Worm (Caenorhabditis elegans) whole organism, L1 larva: ENCODE measurements around the gene D1086.9.

ENCODE experiments used
- Y116A8C.19 ChIP-seq: sonication (generic microtip); optimal IDR thresholded peaks from 2 replicates; lab custom pipeline; 2016; ENCODE audit warnings: missing compliant biosample characterization, missing genetic modification characterization, borderline replicate concordance
- irx-1 ChIP-seq: sonication (generic microtip); optimal IDR thresholded peaks from 2 replicates; lab custom pipeline; 2016; ENCODE audit warnings: missing genetic modification characterization, missing compliant biosample characterization
- lin-15B ChIP-seq: fragments of 150-350 bp; sonication (generic microtip); optimal IDR thresholded peaks from 3 replicates; lab custom pipeline; 2014; ENCODE audit warnings: missing biosample characterization, missing genetic modification characterization
- nhr-237 ChIP-seq: fragments of 150-350 bp; optimal IDR thresholded peaks from 2 replicates; lab custom pipeline; 2014; ENCODE audit warnings: missing biosample characterization, missing genetic modification characterization
- nhr-28 ChIP-seq: fragments of 150-350 bp; optimal IDR thresholded peaks from 2 replicates; lab custom pipeline; 2014; ENCODE audit warnings: missing biosample characterization, missing genetic modification characterization
- rnt-1 ChIP-seq: sonication (generic microtip); optimal IDR thresholded peaks from 2 replicates; lab custom pipeline; 2016; ENCODE audit warnings: mild to moderate bottlenecking, missing genetic modification characterization, moderate library complexity, missing compliant biosample characterization
- snpc-4 ChIP-seq: fragments of 150-350 bp; optimal IDR thresholded peaks from 2 replicates; lab custom pipeline; 2014; ENCODE audit warnings: missing biosample characterization, missing genetic modification characterization
- tlp-1 ChIP-seq: fragments of 150-350 bp; optimal IDR thresholded peaks from 2 replicates; lab custom pipeline; 2014; ENCODE audit warnings: missing biosample characterization, missing genetic modification characterization
- zag-1 ChIP-seq: fragments of 150-350 bp; optimal IDR thresholded peaks from 2 replicates; lab custom pipeline; 2014; ENCODE audit warnings: missing biosample characterization, missing genetic modification characterization

DNA sequence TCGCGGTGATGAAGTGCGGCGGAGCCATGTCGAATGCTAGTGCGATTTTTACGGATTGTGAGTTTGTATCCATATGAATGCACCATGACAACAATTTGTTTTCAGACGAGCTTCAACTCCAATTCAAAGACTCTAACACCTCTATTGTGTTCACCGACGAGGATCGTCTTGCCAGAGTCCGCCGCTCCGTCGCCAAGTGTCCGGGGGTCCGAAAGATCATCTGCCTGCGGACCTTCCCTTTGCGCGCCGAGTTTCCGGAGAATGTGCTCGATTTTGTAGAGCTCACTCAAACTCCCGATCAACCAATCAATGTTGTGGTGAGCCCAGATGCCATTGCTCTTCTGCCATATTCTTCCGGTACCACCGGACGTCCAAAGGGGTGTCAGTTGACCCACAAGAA is 43.0 kb downstream of the D1086.9 start:
- no peak for TF ChIP-seq snpc-4 (tag; lab: Kevin White, UChicago)
- TF ChIP-seq nhr-28 (tag; lab: Kevin White, UChicago): no peak
- no peak for TF ChIP-seq zag-1 (tag; lab: Kevin White, UChicago)
- TF ChIP-seq nhr-237: no peak
- TF ChIP-seq rnt-1 (tag; lab: Kevin White, UChicago): no peak
- TF ChIP-seq lin-15B (tag; lab: Kevin White, UChicago): no peak
- TF ChIP-seq tlp-1 (tag; lab: Kevin White, UChicago): no peak
- TF ChIP-seq irx-1 (tag; lab: Kevin White, UChicago): no peak
- TF ChIP-seq Y116A8C.19 (tag; lab: Kevin White, UChicago): no peak
